Fruit fly (Drosophila melanogaster) whole organism, embryonic: ENCODE measurements around the gene baf.
A peak's percentile ranks its signal among the peaks of the same experiment; 100 is the strongest.

Source experiments
- ATbp ChIP-seq: fragments of 200-800 bp; sonication (Bioruptor generic); optimal IDR thresholded peaks from 2 replicates; lab custom pipeline; 2017; ENCODE audit warnings: missing biosample characterization, mild to moderate bottlenecking, missing genetic modification characterization, missing genetic modification reagents
- Ada2b ChIP-seq: fragments of 200-800 bp; sonication (Bioruptor generic); IDR thresholded peaks from 2 replicates; pipeline ENCODE4 v1.3.6; 2022; ENCODE audit warnings: missing biosample characterization, missing genetic modification characterization
- Antp ChIP-seq: fragments of 200-800 bp; sonication (Bioruptor generic); optimal IDR thresholded peaks from 3 replicates; lab custom pipeline; 2016; ENCODE audit warnings: missing biosample characterization, missing genetic modification characterization
- Awh ChIP-seq: fragments of 200-800 bp; sonication (Bioruptor generic); IDR thresholded peaks from 2 replicates; pipeline ENCODE4, ENCODE4 v1.3.6; 2022; ENCODE audit warnings: missing biosample characterization, missing genetic modification characterization
- CG1024 ChIP-seq: fragments of 200-800 bp; sonication (Bioruptor generic); IDR thresholded peaks from 2 replicates; pipeline ENCODE4 v1.3.6; 2022; ENCODE audit warnings: missing biosample characterization, missing genetic modification characterization
- CG11560 ChIP-seq: fragments of 200-800 bp; sonication (Bioruptor generic); IDR thresholded peaks from 3 replicates; pipeline ENCODE4 v1.3.6; 2022; ENCODE audit warnings: missing biosample characterization, missing genetic modification characterization
- CG12155 ChIP-seq: fragments of 200-800 bp; sonication (Bioruptor generic); optimal IDR thresholded peaks from 3 replicates; lab custom pipeline; 2016; ENCODE audit warnings: missing biosample characterization, missing genetic modification characterization
- CG12769 ChIP-seq: fragments of 200-800 bp; sonication (Bioruptor generic); optimal IDR thresholded peaks from 2 replicates; lab custom pipeline; 2019; ENCODE audit warnings: missing biosample characterization, mild to moderate bottlenecking, missing genetic modification characterization, moderate library complexity
- CG15269 ChIP-seq: fragments of 200-800 bp; sonication (Bioruptor generic); optimal IDR thresholded peaks from 2 replicates; lab custom pipeline; 2018; ENCODE audit warnings: missing biosample characterization, mild to moderate bottlenecking, missing genetic modification characterization, moderate library complexity
- CG1529 ChIP-seq: fragments of 200-800 bp; sonication (Bioruptor generic); optimal IDR thresholded peaks from 3 replicates; lab custom pipeline; 2018; ENCODE audit warnings: missing biosample characterization, missing genetic modification characterization
- CG1602 ChIP-seq: fragments of 200-800 bp; sonication (Bioruptor generic); optimal IDR thresholded peaks from 3 replicates; lab custom pipeline; 2016; ENCODE audit warnings: missing biosample characterization, missing genetic modification characterization
- CG17359 ChIP-seq: fragments of 200-800 bp; sonication (Bioruptor generic); optimal IDR thresholded peaks from 3 replicates; lab custom pipeline; 2018; ENCODE audit warnings: missing biosample characterization, mild to moderate bottlenecking, missing genetic modification characterization, moderate library complexity
- CG17912 ChIP-seq: fragments of 200-800 bp; sonication (Bioruptor generic); optimal IDR thresholded peaks from 2 replicates; lab custom pipeline; 2018; ENCODE audit warnings: missing biosample characterization, mild to moderate bottlenecking, missing genetic modification characterization
- CG3163 ChIP-seq: fragments of 200-800 bp; sonication (Bioruptor generic); optimal IDR thresholded peaks from 3 replicates; lab custom pipeline; 2016; ENCODE audit warnings: missing biosample characterization, missing genetic modification characterization
- CG33557 ChIP-seq: fragments of 200-800 bp; sonication (Bioruptor generic); optimal IDR thresholded peaks from 2 replicates; lab custom pipeline; 2019; ENCODE audit warnings: missing biosample characterization, mild to moderate bottlenecking, missing genetic modification characterization, moderate library complexity
- CG3407 ChIP-seq: fragments of 200-800 bp; sonication (Bioruptor generic); optimal IDR thresholded peaks from 2 replicates; lab custom pipeline; 2018; ENCODE audit warnings: missing biosample characterization, mild to moderate bottlenecking, missing genetic modification characterization
- CG34376 ChIP-seq: fragments of 200-800 bp; sonication (Bioruptor generic); optimal IDR thresholded peaks from 2 replicates; lab custom pipeline; 2018; ENCODE audit warnings: missing biosample characterization, mild to moderate bottlenecking, missing genetic modification characterization
- CG3995 ChIP-seq: fragments of 200-800 bp; sonication (Bioruptor generic); optimal IDR thresholded peaks from 3 replicates; lab custom pipeline; 2016; ENCODE audit warnings: missing biosample characterization, missing genetic modification characterization
- CG4730 ChIP-seq: fragments of 200-800 bp; sonication (Bioruptor generic); IDR thresholded peaks from 2 replicates; pipeline ENCODE4 v1.3.6; 2022; ENCODE audit warnings: missing biosample characterization, missing genetic modification characterization
- CG4820 ChIP-seq: fragments of 200-800 bp; sonication (Bioruptor generic); optimal IDR thresholded peaks from 3 replicates; lab custom pipeline; 2016; ENCODE audit warnings: missing biosample characterization, missing genetic modification characterization
- CG6813 ChIP-seq: fragments of 200-800 bp; sonication (Bioruptor generic); optimal IDR thresholded peaks from 2 replicates; lab custom pipeline; 2017; ENCODE audit warnings: missing biosample characterization, missing genetic modification characterization, mild to moderate bottlenecking, moderate library complexity, missing genetic modification reagents
- CG7372 ChIP-seq: fragments of 200-800 bp; sonication (Bioruptor generic); IDR thresholded peaks from 2 replicates; pipeline ENCODE4 v1.3.6; 2022; ENCODE audit warnings: missing biosample characterization, missing genetic modification characterization
- CG9797 ChIP-seq: fragments of 200-800 bp; sonication (Bioruptor generic); optimal IDR thresholded peaks from 3 replicates; lab custom pipeline; 2018; ENCODE audit warnings: missing biosample characterization, mild to moderate bottlenecking, missing genetic modification characterization
- CrebB ChIP-seq: fragments of 200-800 bp; sonication (Bioruptor generic); optimal IDR thresholded peaks from 3 replicates; lab custom pipeline; 2018; ENCODE audit warnings: missing biosample characterization, mild to moderate bottlenecking, missing genetic modification characterization
- Drgx ChIP-seq: fragments of 200-800 bp; sonication (Bioruptor generic); IDR thresholded peaks from 2 replicates; pipeline ENCODE4 v1.3.6; 2022; ENCODE audit warnings: missing biosample characterization, missing genetic modification characterization
- ERR ChIP-seq: fragments of 200-800 bp; sonication (Bioruptor generic); optimal IDR thresholded peaks from 2 replicates; lab custom pipeline; 2016; ENCODE audit warnings: missing biosample characterization, missing genetic modification characterization
- Gsc ChIP-seq: fragments of 200-800 bp; sonication (Bioruptor generic); IDR thresholded peaks from 2 replicates; pipeline ENCODE4 v1.3.6; 2022; ENCODE audit warnings: missing biosample characterization, missing genetic modification characterization
- Gug ChIP-seq: fragments of 200-800 bp; sonication (Bioruptor generic); IDR thresholded peaks from 4 replicates; pipeline ENCODE4 v1.3.6; 2022; ENCODE audit warnings: missing biosample characterization, missing genetic modification characterization
- Hey ChIP-seq: fragments of 200-800 bp; sonication (Bioruptor generic); optimal IDR thresholded peaks from 3 replicates; lab custom pipeline; 2018; ENCODE audit warnings: missing biosample characterization, mild to moderate bottlenecking, missing genetic modification characterization
- HmgD ChIP-seq: fragments of 200-800 bp; sonication (Bioruptor generic); optimal IDR thresholded peaks from 3 replicates; lab custom pipeline; 2016; ENCODE audit warnings: missing biosample characterization, missing genetic modification characterization
- Hmr ChIP-seq: fragments of 200-800 bp; sonication (Bioruptor generic); optimal IDR thresholded peaks from 3 replicates; lab custom pipeline; 2017; ENCODE audit warnings: mild to moderate bottlenecking, missing biosample characterization, missing genetic modification reagents, missing genetic modification characterization
- MBD-R2 ChIP-seq: fragments of 200-800 bp; sonication (Bioruptor generic); IDR thresholded peaks from 2 replicates; pipeline ENCODE4 v1.3.6; 2022; ENCODE audit warnings: missing biosample characterization, missing genetic modification characterization
- Med ChIP-seq: fragments of 200-800 bp; sonication (Bioruptor generic); peaks from one replicate; lab custom pipeline; 2016; ENCODE audit warnings: missing biosample characterization, missing genetic modification characterization, mild to moderate bottlenecking, inconsistent platforms, moderate library complexity
- Poxn ChIP-seq: fragments of 200-800 bp; sonication (Bioruptor generic); IDR thresholded peaks from 2 replicates; pipeline ENCODE4 v1.3.6; 2022; ENCODE audit warnings: missing biosample characterization, missing genetic modification characterization
- Spps ChIP-seq: fragments of 200-800 bp; sonication (Bioruptor generic); optimal IDR thresholded peaks from 2 replicates; lab custom pipeline; 2018; ENCODE audit warnings: missing biosample characterization, mild to moderate bottlenecking, missing genetic modification characterization
- Usf ChIP-seq: fragments of 200-800 bp; sonication (Bioruptor generic); optimal IDR thresholded peaks from 2 replicates; lab custom pipeline; 2017; ENCODE audit warnings: missing genotype, missing biosample characterization, missing genetic modification characterization
- ato ChIP-seq: fragments of 200-800 bp; sonication (Bioruptor generic); IDR thresholded peaks from 2 replicates; pipeline ENCODE4 v1.3.6; 2022; ENCODE audit warnings: missing biosample characterization, missing genetic modification characterization; ENCODE audit not compliant: partially characterized antibody
- az2 ChIP-seq: fragments of 200-800 bp; sonication (Bioruptor generic); optimal IDR thresholded peaks from 3 replicates; lab custom pipeline; 2016; ENCODE audit warnings: missing biosample characterization, missing genetic modification characterization
- btn ChIP-seq: fragments of 200-800 bp; sonication (Bioruptor generic); optimal IDR thresholded peaks from 2 replicates; lab custom pipeline; 2016; ENCODE audit warnings: missing biosample characterization, missing genetic modification characterization
- caup ChIP-seq: fragments of 200-800 bp; sonication (Bioruptor generic); optimal IDR thresholded peaks from 3 replicates; lab custom pipeline; 2017; ENCODE audit warnings: missing biosample characterization, mild to moderate bottlenecking, missing genetic modification characterization, moderate library complexity; ENCODE audit not compliant: severe bottlenecking
- chn ChIP-seq: fragments of 200-800 bp; sonication (Bioruptor generic); optimal IDR thresholded peaks from 2 replicates; lab custom pipeline; 2016; ENCODE audit warnings: missing biosample characterization, missing genetic modification characterization
- danr ChIP-seq: fragments of 200-800 bp; sonication (Bioruptor generic); IDR thresholded peaks from 2 replicates; pipeline ENCODE4 v1.3.6; 2022; ENCODE audit warnings: missing biosample characterization, missing genetic modification characterization
- ewg ChIP-seq: fragments of 200-800 bp; sonication (Bioruptor generic); optimal IDR thresholded peaks from 3 replicates; lab custom pipeline; 2017; ENCODE audit warnings: mild to moderate bottlenecking, missing biosample characterization, missing genetic modification reagents, missing genetic modification characterization
- gt ChIP-seq: fragments of 200-800 bp; sonication (Bioruptor generic); IDR thresholded peaks from 2 replicates; pipeline ENCODE4 v1.3.6; 2022; ENCODE audit warnings: missing biosample characterization, missing genetic modification characterization
- hbn ChIP-seq: fragments of 200-800 bp; sonication (Bioruptor generic); IDR thresholded peaks from 2 replicates; pipeline ENCODE4 v1.3.6; 2022; ENCODE audit warnings: missing biosample characterization, missing genetic modification characterization; ENCODE audit not compliant: partially characterized antibody
- nerfin-1 ChIP-seq: fragments of 200-800 bp; sonication (Bioruptor generic); optimal IDR thresholded peaks from 3 replicates; lab custom pipeline; 2019; ENCODE audit warnings: missing biosample characterization, mild to moderate bottlenecking, missing genetic modification characterization, moderate library complexity
- pan ChIP-seq, 4 experiments: fragments of >200 bp in 3 of 4; fragments of 200-800 bp in 1 of 4; sonication (Bioruptor generic) in 1 of 4; optimal IDR thresholded peaks in 3 of 4; IDR thresholded peaks in 1 of 4; 2 replicates each; pipeline versions ENCODE4 v1.3.6 to Lab custom; 2017 to 2022; ENCODE audit warnings: missing biosample characterization in 2 of 4, missing genetic modification characterization in 2 of 4, mixed read lengths in 1 of 4
- sob ChIP-seq: fragments of 200-800 bp; sonication (Bioruptor generic); IDR thresholded peaks from 2 replicates; pipeline ENCODE4 v1.3.6; 2022; ENCODE audit warnings: missing biosample characterization, missing genetic modification characterization
- ttk ChIP-seq: fragments of 200-800 bp; sonication (Bioruptor generic); IDR thresholded peaks from 2 replicates; pipeline ENCODE4 v2.1.2; 2022; ENCODE audit warnings: missing biosample characterization, missing genetic modification characterization
- vvl ChIP-seq: fragments of 200-800 bp; sonication (Bioruptor generic); IDR thresholded peaks from 2 replicates; pipeline ENCODE4 v1.3.6; 2022; ENCODE audit warnings: missing biosample characterization, missing genetic modification characterization

The baf gene

dm6 chr2L:8042645-8043281 is 13.5 kb downstream of the baf start, which contains the start of gene RpL36A (continued):
- TF ChIP-seq pan (optimal IDR thresholded peaks at IDR 0.05; lab: Kevin White, UChicago) (no peak), pan (GFP tag; optimal IDR thresholded peaks at IDR 0.05 in 1 of 2, IDR thresholded peaks at IDR 0.05 in 1 of 2) (peak in 1 of 2 experiments; percentile 56), HmgD (peak; percentile 69), Hmr (GFP tag; lab: Kevin White, UChicago) (peak; percentile 78), CG4730 (GFP tag; lab: Robert Waterston, UW) (0 out of 2 replicates have a peak, but pooled peaks have one; percentile 15), CG1602 (GFP tag; lab: Kevin White, UChicago) (peak; percentile 29), CG6813 (GFP tag; lab: Kevin White, UChicago) (peak; percentile 52), chn (GFP tag; lab: Kevin White, UChicago) (peak; percentile 54), Gug (no peak), CG15269 (no peak), CG3163 (peak; percentile 34), CG12769 (tag; lab: Kevin White, UChicago) (no peak), CG1529 (GFP tag; lab: Kevin White, UChicago) (peak; percentile 29), Med (peak; percentile 94), CrebB (tag; lab: Kevin White, UChicago) (peak; percentile 84), CG7372 (GFP tag; lab: Robert Waterston, UW) (no peak), CG17912 (GFP tag; lab: Kevin White, UChicago) (peak; percentile 72), ERR (GFP tag; lab: Kevin White, UChicago) (peak; percentile 37), CG4820 (GFP tag; lab: Kevin White, UChicago) (no peak), ewg (GFP tag; lab: Kevin White, UChicago) (no peak), btn (GFP tag; lab: Kevin White, UChicago) (no peak), ATbp (GFP tag; lab: Kevin White, UChicago) (peak; percentile 62), Drgx (no peak), Ada2b (GFP tag; lab: Robert Waterston, UW) (no peak; the same call in 1 of the 2 replicates), CG12155 (GFP tag; lab: Kevin White, UChicago) (no peak), vvl (GFP tag; lab: Robert Waterston, UW) (peak; percentile 74), Poxn (GFP tag; lab: Robert Waterston, UW) (no peak), CG34376 (GFP tag; lab: Kevin White, UChicago) (peak; percentile 85), gt (no peak), CG9797 (GFP tag; lab: Kevin White, UChicago) (peak; percentile 3), Usf (GFP tag; lab: Kevin White, UChicago) (peak; percentile 21), sob (peak; percentile 84), Antp (GFP tag; lab: Kevin White, UChicago) (no peak), CG3407 (peak; percentile 34), az2 (GFP tag; lab: Kevin White, UChicago) (no peak), ato (GFP tag; lab: Robert Waterston, UW) (peak; percentile 91), Gsc (GFP tag; lab: Robert Waterston, UW) (no peak), Spps (tag; lab: Kevin White, UChicago) (no peak), nerfin-1 (peak; percentile 28), CG17359 (tag; lab: Kevin White, UChicago) (peak; percentile 45), CG11560 (tag; lab: Robert Waterston, UW) (no peak), CG1024 (no peak), MBD-R2 (GFP tag; lab: Robert Waterston, UW) (peak; percentile 24; the same call in 1 of the 2 replicates), danr (no peak), caup (peak; percentile 62), hbn (GFP tag; lab: Robert Waterston, UW) (peak; percentile 74), Awh (GFP tag; lab: Robert Waterston, UW) (peak; percentile 53; the same call in 1 of the 2 replicates), Hey (no peak), ttk (GFP tag; lab: Robert Waterston, UW) (peak; percentile 18; the same call in 1 of the 2 replicates), CG3995 (GFP tag; lab: Kevin White, UChicago) (peak; percentile 90), CG33557 (GFP tag; lab: Kevin White, UChicago) (peak; percentile 37)
